Worm (Caenorhabditis elegans) whole organism, L4 larva: ENCODE measurements around the gene fipr-21.

Experiments
- ama-1 ChIP-seq: fragments of 150-350 bp; optimal IDR thresholded peaks from 2 replicates; lab custom pipeline; 2014; ENCODE audit warnings: inconsistent platforms, mixed read lengths
- ctbp-1 ChIP-seq: fragments of 200-800 bp; sonication (Bioruptor generic); IDR thresholded peaks from 2 replicates; pipeline ENCODE4 v1.3.6; 2022; ENCODE audit warnings: missing genetic modification reagents, missing genetic modification characterization, missing compliant biosample characterization
- egl-43 ChIP-seq: fragments of 200-800 bp; sonication (Bioruptor generic); IDR thresholded peaks from 2 replicates; pipeline ENCODE4 v1.3.6; 2022; ENCODE audit warnings: missing genetic modification reagents, missing genetic modification characterization, missing compliant biosample characterization
- fkh-10 ChIP-seq: fragments of 150-350 bp; optimal IDR thresholded peaks from 2 replicates; lab custom pipeline; 2014; ENCODE audit warnings: missing biosample characterization, missing genetic modification reagents, missing genetic modification characterization
- gei-8 ChIP-seq: fragments of 200-800 bp; sonication (Bioruptor generic); optimal IDR thresholded peaks from 2 replicates; lab custom pipeline; 2018; ENCODE audit warnings: mild to moderate bottlenecking, missing genetic modification characterization, missing compliant biosample characterization
- mep-1 ChIP-seq: fragments of 150-350 bp; sonication (generic microtip); optimal IDR thresholded peaks from 3 replicates; lab custom pipeline; 2014; ENCODE audit warnings: missing biosample characterization, missing genetic modification characterization
- nhr-11 ChIP-seq: fragments of 150-350 bp; optimal IDR thresholded peaks from 2 replicates; lab custom pipeline; 2014; ENCODE audit warnings: missing biosample characterization, missing genetic modification characterization
- nhr-28 ChIP-seq: fragments of 150-350 bp; optimal IDR thresholded peaks from 2 replicates; lab custom pipeline; 2014; ENCODE audit warnings: missing biosample characterization, missing genetic modification characterization
- nhr-41 ChIP-seq: fragments of 200-800 bp; sonication (Bioruptor generic); IDR thresholded peaks from 2 replicates; pipeline ENCODE4 v1.3.6; 2022; ENCODE audit warnings: missing genetic modification reagents, missing genetic modification characterization, missing compliant biosample characterization
- nhr-76 ChIP-seq: fragments of 150-350 bp; optimal IDR thresholded peaks from 2 replicates; lab custom pipeline; 2014; ENCODE audit warnings: missing biosample characterization, missing genetic modification characterization
- tra-1 ChIP-seq: fragments of 200-800 bp; sonication (Bioruptor generic); IDR thresholded peaks from 2 replicates; pipeline ENCODE4 v1.3.6; 2022; ENCODE audit warnings: missing genetic modification reagents, missing genetic modification characterization, missing compliant biosample characterization
- unc-130 ChIP-seq: sonication (generic microtip); optimal IDR thresholded peaks from 2 replicates; lab custom pipeline; 2016; ENCODE audit warnings: missing genetic modification reagents, missing genetic modification characterization, missing compliant biosample characterization
- unc-62 ChIP-seq, 3 experiments: fragments of 150-350 bp in 1 of 3; sonication (generic microtip); optimal IDR thresholded peaks in 2 of 3; peaks in 1 of 3; 1 replicate in 1 of 3; 2 replicates in 2 of 3; lab custom pipeline; 2014 to 2017; ENCODE audit warnings: missing biosample characterization in 3 of 3, missing genetic modification characterization in 3 of 3, missing genetic modification reagents in 3 of 3, missing genotype in 1 of 3

DNA sequence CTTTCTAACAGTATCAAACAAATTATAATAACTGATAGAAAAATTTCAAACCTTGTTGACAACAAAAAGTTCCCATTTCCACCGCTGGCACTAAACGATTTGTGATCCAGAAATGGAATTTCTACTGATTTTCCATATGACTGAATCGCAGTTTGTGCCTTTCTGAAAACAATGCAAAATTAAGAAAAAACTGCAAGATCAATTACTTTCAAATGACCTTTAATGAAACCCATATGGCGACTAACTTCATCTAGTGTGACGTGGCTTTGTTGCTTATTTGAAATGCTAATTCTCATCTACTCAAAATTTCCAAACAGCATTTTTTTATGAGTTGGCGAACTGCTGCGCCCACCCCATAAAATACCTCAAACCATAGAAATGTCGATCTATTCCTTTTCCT, 3.2 kb downstream of the fipr-21 start, which contains the start of gene F41E7.7:
- TF ChIP-seq gei-8 (GFP tag; lab: Kevin White, UChicago): no peak
- TF ChIP-seq mep-1 (tag; lab: Kevin White, UChicago): no peak
- TF ChIP-seq nhr-41 (GFP tag; lab: Robert Waterston, UW): no peak
- no peak for TF ChIP-seq tra-1 (GFP tag; lab: Robert Waterston, UW)
- no peak for TF ChIP-seq unc-130 (GFP tag; lab: Kevin White, UChicago)
- TF ChIP-seq egl-43 (GFP tag; lab: Robert Waterston, UW): no peak
- no peak for TF ChIP-seq nhr-11 (tag; lab: Kevin White, UChicago)
- no peak for TF ChIP-seq nhr-28 (tag; lab: Kevin White, UChicago)
- TF ChIP-seq fkh-10 (GFP tag; lab: Kevin White, UChicago): no peak
- no peak for TF ChIP-seq ctbp-1 (GFP tag; lab: Robert Waterston, UW)
- TF ChIP-seq nhr-76: no peak
- no peak for TF ChIP-seq ama-1 (lab: Kevin White, UChicago)
- TF ChIP-seq unc-62 (GFP tag; optimal IDR thresholded peaks at IDR 0.05 in 1 of 2; lab: Kevin White, UChicago): no peak
- no peak for TF ChIP-seq unc-62 (tag; optimal IDR thresholded peaks at IDR 0.05; lab: Kevin White, UChicago)
